Worm (Caenorhabditis elegans): ENCODE data around the gene C34D10.1.

- no peak for TF ChIP-seq dao-5 (tag; optimal IDR thresholded peaks at IDR 0.05)
- no peak for TF ChIP-seq him-1 (tag; optimal IDR thresholded peaks at IDR 0.05)
Observed at ce11 chrX:8030032-8030431, 753 bp downstream of the C34D10.1 start.
